Worm (Caenorhabditis elegans): Measurements from ENCODE around the gene chmp-7.

Gene chmp-7

DNA sequence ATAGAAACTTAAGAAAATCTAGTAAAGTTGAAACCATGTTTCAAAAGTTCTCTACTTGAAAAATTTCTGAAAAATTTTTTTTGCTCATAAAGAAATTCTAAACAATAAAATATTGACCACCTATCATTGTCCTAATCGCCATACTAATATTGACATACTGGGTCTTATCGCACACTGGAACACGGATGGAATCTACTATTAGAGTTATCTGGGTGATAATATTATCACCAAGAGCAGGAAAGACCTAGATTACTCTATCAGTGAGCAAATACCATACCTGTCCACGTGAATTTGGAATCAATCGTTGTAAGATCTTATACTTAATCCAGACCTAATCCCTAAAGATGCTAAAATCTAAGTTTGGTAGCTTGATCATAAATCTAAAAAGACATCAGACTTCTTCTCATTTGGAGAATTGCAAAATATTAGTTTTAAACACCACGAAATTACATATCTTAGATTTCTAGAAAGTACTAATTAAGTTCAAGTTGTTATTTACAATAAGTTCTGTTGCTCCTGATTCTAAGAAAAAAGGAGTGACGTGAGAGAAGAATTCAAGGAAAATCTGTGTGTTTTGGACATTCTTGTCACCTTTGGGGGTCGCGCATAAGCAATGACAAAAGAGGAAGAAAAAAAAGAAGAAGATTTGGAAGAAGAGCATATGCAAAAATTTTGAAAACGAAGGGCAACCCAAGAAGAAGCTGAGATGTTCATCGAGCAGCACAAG is 44.6 kb upstream of the chmp-7 start:
- TF ChIP-seq dve-1 (tag; optimal IDR thresholded peaks at IDR 0.05): peak; percentile 15
- TF ChIP-seq elt-2 (tag; optimal IDR thresholded peaks at IDR 0.05): peak; percentile 98
- no peak for TF ChIP-seq F13H6.1 (tag; optimal IDR thresholded peaks at IDR 0.05)
- no peak for TF ChIP-seq mec-3 (tag; optimal IDR thresholded peaks at IDR 0.05; ENCODE audit: borderline replicate concordance)

DNA sequence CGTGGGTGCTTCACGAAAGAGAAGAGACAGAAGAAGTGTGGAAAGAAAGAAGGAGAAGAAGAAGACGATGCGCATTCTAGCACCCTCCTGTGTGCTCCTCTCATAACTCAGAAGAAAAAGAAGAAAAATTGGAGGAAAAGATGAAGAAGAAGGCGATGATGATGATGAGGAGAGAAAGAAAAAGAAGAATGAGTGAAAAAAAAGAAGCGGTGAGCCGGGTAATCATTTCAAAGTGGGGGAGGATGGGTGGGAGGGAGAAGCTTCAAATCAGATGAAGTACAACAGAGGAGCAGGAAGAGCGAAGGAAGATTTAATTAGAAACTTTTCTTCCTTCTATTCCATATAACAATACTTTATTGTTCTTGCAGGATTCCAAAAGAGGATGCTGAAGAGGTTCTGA is 44.1 kb upstream of the chmp-7 start:
- peak; percentile 17 for TF ChIP-seq ceh-31 (tag; optimal IDR thresholded peaks at IDR 0.05)
- no peak for TF ChIP-seq pha-2 (tag; optimal IDR thresholded peaks at IDR 0.05)
- TF ChIP-seq unc-42 (tag; optimal IDR thresholded peaks at IDR 0.05): peak; percentile 82
- TF ChIP-seq ceh-19 (GFP tag; optimal IDR thresholded peaks at IDR 0.05): peak; percentile 15

- TF ChIP-seq hlh-8 (tag; optimal IDR thresholded peaks at IDR 0.05): no peak
- peak; percentile 23 for TF ChIP-seq elt-4 (tag; optimal IDR thresholded peaks at IDR 0.05)
- no peak for TF ChIP-seq fkh-10 (GFP tag; optimal IDR thresholded peaks at IDR 0.05)
- TF ChIP-seq ceh-34 (tag; optimal IDR thresholded peaks at IDR 0.05): peak; percentile 61
- TF ChIP-seq ceh-18 (tag; optimal IDR thresholded peaks at IDR 0.05): peak; percentile 42
- peak; percentile 64 for TF ChIP-seq mec-3 (tag; optimal IDR thresholded peaks at IDR 0.05; ENCODE audit: borderline replicate concordance)
- no peak for TF ChIP-seq nfya-1 (tag; optimal IDR thresholded peaks at IDR 0.05)
- TF ChIP-seq ceh-31 (tag; optimal IDR thresholded peaks at IDR 0.05): peak; percentile 9
- TF ChIP-seq ref-2 (tag; optimal IDR thresholded peaks at IDR 0.05): peak; percentile 14
- TF ChIP-seq sdc-2 (tag; optimal IDR thresholded peaks at IDR 0.05): peak; percentile 39
- peak; percentile 65 for TF ChIP-seq hlh-30 (tag; optimal IDR thresholded peaks at IDR 0.05; ENCODE audit: insufficient read depth)
Measured at ce11 chrII:9013341-9013740, 41.4 kb upstream of the chmp-7 start.

- TF ChIP-seq pat-9 (tag; optimal IDR thresholded peaks at IDR 0.05): no peak
- no peak for TF ChIP-seq tbx-7 (tag; optimal IDR thresholded peaks at IDR 0.05)
- TF ChIP-seq lin-11 (tag; optimal IDR thresholded peaks at IDR 0.05): no peak
- no peak for TF ChIP-seq ztf-16 (tag; optimal IDR thresholded peaks at IDR 0.05)
- TF ChIP-seq madf-2 (tag; optimal IDR thresholded peaks at IDR 0.05): no peak
- TF ChIP-seq hlh-15 (tag; optimal IDR thresholded peaks at IDR 0.05): no peak
Measured at ce11 chrII:9014188-9014587, 40.6 kb upstream of the chmp-7 start.

DNA sequence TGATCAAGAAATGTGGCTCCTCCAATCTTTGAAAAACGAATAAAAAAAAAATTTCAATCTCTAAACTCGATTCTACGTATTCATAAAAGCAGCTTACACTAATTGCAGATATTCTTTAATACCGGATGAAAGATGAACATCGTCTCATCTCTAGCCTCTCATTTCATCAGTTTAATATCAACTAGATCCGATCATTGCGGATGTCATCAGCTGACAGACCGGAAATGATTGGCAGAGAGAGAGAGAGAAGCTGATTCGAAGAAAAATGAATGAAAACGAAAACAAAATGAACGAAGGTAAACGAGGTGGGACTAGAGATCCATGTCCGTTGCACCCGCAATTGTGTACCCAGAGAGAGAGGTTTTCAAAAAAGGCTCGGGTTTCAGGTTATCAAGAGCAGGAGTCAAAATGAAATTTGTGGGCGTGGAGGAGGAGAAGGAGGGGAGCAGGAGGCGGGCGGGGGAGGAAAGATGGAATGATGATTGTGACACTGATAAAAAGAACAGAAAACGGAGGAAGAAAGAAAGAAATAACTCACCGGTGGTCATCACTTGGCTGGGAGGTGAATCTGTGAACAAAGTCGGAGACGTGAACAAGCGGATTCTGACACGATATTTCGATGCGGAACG is 39.8 kb upstream of the chmp-7 start:
- TF ChIP-seq zip-5 (tag; optimal IDR thresholded peaks at IDR 0.05) (no peak), C38D4.7 (GFP tag; optimal IDR thresholded peaks at IDR 0.05) (no peak), ceh-18 (tag; optimal IDR thresholded peaks at IDR 0.05) (peak; percentile 1), hlh-8 (tag; optimal IDR thresholded peaks at IDR 0.05) (no peak), ceh-19 (GFP tag; optimal IDR thresholded peaks at IDR 0.05) (peak; percentile 17), Y22D7AL.16 (tag; optimal IDR thresholded peaks at IDR 0.05) (no peak)

DNA sequence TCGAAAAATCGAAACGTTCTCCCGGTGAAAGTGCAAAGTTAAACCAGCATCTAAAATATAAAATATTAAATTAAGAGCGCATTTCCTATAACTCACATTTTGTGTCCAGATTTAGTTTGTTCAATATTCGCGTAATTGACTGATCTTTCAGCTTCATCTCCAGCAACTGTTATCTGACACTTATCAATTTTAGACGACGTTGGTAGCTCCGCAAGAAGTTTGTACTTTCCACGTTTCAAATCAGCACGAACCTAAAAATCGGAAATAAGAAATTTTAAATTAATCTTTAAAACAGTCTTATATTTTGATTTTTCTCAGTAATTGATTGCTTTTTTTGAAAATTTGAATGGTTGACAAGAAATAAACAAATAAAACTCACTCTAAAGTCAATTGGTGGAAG is 37.1 kb upstream of the chmp-7 start:
- TF ChIP-seq syd-9 (tag; optimal IDR thresholded peaks at IDR 0.05) (no peak), lim-6 (tag; optimal IDR thresholded peaks at IDR 0.05) (no peak), hlh-15 (tag; optimal IDR thresholded peaks at IDR 0.05) (no peak), ceh-9 (tag; optimal IDR thresholded peaks at IDR 0.05) (no peak), ceh-30 (tag; optimal IDR thresholded peaks at IDR 0.05) (no peak), ceh-19 (GFP tag; optimal IDR thresholded peaks at IDR 0.05) (no peak), ceh-14 (tag; optimal IDR thresholded peaks at IDR 0.05) (no peak), che-1 (tag; optimal IDR thresholded peaks at IDR 0.05) (no peak), ttx-3 (tag; optimal IDR thresholded peaks at IDR 0.05) (no peak), sdc-2 (tag; optimal IDR thresholded peaks at IDR 0.05) (no peak)

All from whole organism, late embryonic.